Worm (Caenorhabditis elegans) whole organism, L4 larva: Measurements from ENCODE around the gene srh-119.
A peak's percentile ranks its signal among the peaks of the same experiment; 100 is the strongest.

Source experiments
- D1046.2 ChIP-seq: fragments of 200-800 bp; sonication (Bioruptor generic); IDR thresholded peaks from 2 replicates; pipeline ENCODE4 v1.3.6; 2022; ENCODE audit warnings: missing genetic modification characterization, missing compliant biosample characterization
- F10B5.3 ChIP-seq: sonication (generic microtip); optimal IDR thresholded peaks from 2 replicates; lab custom pipeline; 2016; ENCODE audit warnings: mild to moderate bottlenecking, missing genetic modification characterization, missing compliant biosample characterization
- Y48G9A.11 ChIP-seq: fragments of 200-800 bp; sonication (Bioruptor generic); IDR thresholded peaks from 2 replicates; pipeline ENCODE4 v1.3.6; 2022; ENCODE audit warnings: missing genetic modification reagents, missing genetic modification characterization, missing compliant biosample characterization
- ZK337.2 ChIP-seq: fragments of 200-800 bp; sonication (Bioruptor generic); IDR thresholded peaks from 2 replicates; pipeline ENCODE4 v1.3.6; 2022; ENCODE audit warnings: missing genetic modification reagents, missing genetic modification characterization, missing compliant biosample characterization
- aha-1 ChIP-seq: fragments of 150-350 bp; peaks from one replicate; lab custom pipeline; 2014; ENCODE audit warnings: missing biosample characterization, missing genetic modification characterization
- aly-2 ChIP-seq: sonication (generic microtip); optimal IDR thresholded peaks from 2 replicates; lab custom pipeline; 2018; ENCODE audit warnings: missing biosample characterization, missing genetic modification characterization
- arid-1 ChIP-seq: fragments of 200-800 bp; sonication (Bioruptor generic); conservative IDR thresholded peaks from 2 replicates; pipeline ENCODE4 v1.3.6; 2022; ENCODE audit warnings: missing genetic modification reagents, missing genetic modification characterization, missing compliant biosample characterization
- attf-4 ChIP-seq: sonication (generic microtip); optimal IDR thresholded peaks from 3 replicates; lab custom pipeline; 2017; ENCODE audit warnings: missing biosample characterization, missing genetic modification characterization
- ceh-20 ChIP-seq: fragments of 200-800 bp; sonication (Bioruptor generic); IDR thresholded peaks from 2 replicates; pipeline ENCODE4 v1.3.6; 2022; ENCODE audit warnings: missing genetic modification reagents, missing genetic modification characterization, missing compliant biosample characterization
- ceh-32 ChIP-seq: sonication (generic microtip); optimal IDR thresholded peaks from 2 replicates; lab custom pipeline; 2016; ENCODE audit warnings: mild to moderate bottlenecking, missing genetic modification characterization, missing compliant biosample characterization; ENCODE audit not compliant: poor library complexity
- daf-12 ChIP-seq: fragments of 150-350 bp; optimal IDR thresholded peaks from 2 replicates; lab custom pipeline; 2014; ENCODE audit warnings: missing biosample characterization, missing genetic modification reagents, missing genetic modification characterization
- daf-16 ChIP-seq, 3 experiments: sonication (generic microtip); optimal IDR thresholded peaks; 2 replicates each; lab custom pipeline; 2016 to 2017; ENCODE audit warnings: missing genetic modification characterization in 3 of 3, missing genetic modification reagents in 3 of 3, mild to moderate bottlenecking in 2 of 3, missing compliant biosample characterization in 2 of 3, missing biosample characterization in 1 of 3, moderate library complexity in 1 of 3
- daf-19 ChIP-seq: fragments of 200-800 bp; sonication (Bioruptor generic); conservative IDR thresholded peaks from 2 replicates; pipeline ENCODE4 v1.3.6; 2022; ENCODE audit warnings: missing genetic modification characterization, missing compliant biosample characterization
- daf-8 ChIP-seq: fragments of 200-800 bp; sonication (Bioruptor generic); IDR thresholded peaks from 2 replicates; pipeline ENCODE4 v1.3.6; 2022; ENCODE audit warnings: missing genetic modification characterization, missing compliant biosample characterization
- dmd-6 ChIP-seq: fragments of 200-800 bp; sonication (Bioruptor generic); IDR thresholded peaks from 2 replicates; pipeline ENCODE4 v1.3.6; 2022; ENCODE audit warnings: missing genetic modification reagents, missing genetic modification characterization, missing compliant biosample characterization
- egl-27 ChIP-seq: sonication (generic microtip); optimal IDR thresholded peaks from 3 replicates; lab custom pipeline; 2017; ENCODE audit warnings: missing biosample characterization, missing genetic modification reagents, missing genetic modification characterization
- fkh-10 ChIP-seq: fragments of 150-350 bp; optimal IDR thresholded peaks from 2 replicates; lab custom pipeline; 2014; ENCODE audit warnings: missing biosample characterization, missing genetic modification reagents, missing genetic modification characterization
- gei-8 ChIP-seq: fragments of 200-800 bp; sonication (Bioruptor generic); optimal IDR thresholded peaks from 2 replicates; lab custom pipeline; 2018; ENCODE audit warnings: mild to moderate bottlenecking, missing genetic modification characterization, missing compliant biosample characterization
- hlh-11 ChIP-seq: fragments of 200-800 bp; sonication (Bioruptor generic); optimal IDR thresholded peaks from 2 replicates; lab custom pipeline; 2018; ENCODE audit warnings: mild to moderate bottlenecking, missing genetic modification characterization, missing compliant biosample characterization
- hmg-1.1 ChIP-seq: fragments of 200-800 bp; sonication (Bioruptor generic); IDR thresholded peaks from 2 replicates; pipeline ENCODE4 v1.3.6; 2022; ENCODE audit warnings: missing genetic modification reagents, missing genetic modification characterization, missing compliant biosample characterization
- lin-38 ChIP-seq: fragments of 200-800 bp; sonication (Bioruptor generic); IDR thresholded peaks from 2 replicates; pipeline ENCODE4 v1.3.6; 2022; ENCODE audit warnings: missing genetic modification reagents, missing genetic modification characterization, missing compliant biosample characterization
- mdl-1 ChIP-seq, 2 experiments: fragments of 150-350 bp in 1 of 2; sonication (generic microtip) in 1 of 2; optimal IDR thresholded peaks; 2 replicates each; lab custom pipeline; 2014 to 2017; ENCODE audit warnings: missing biosample characterization in 2 of 2, missing genetic modification characterization in 2 of 2
- mdt-29 ChIP-seq: fragments of 200-800 bp; sonication (Bioruptor generic); IDR thresholded peaks from 2 replicates; pipeline ENCODE4 v1.3.6; 2022; ENCODE audit warnings: missing genetic modification reagents, missing genetic modification characterization, missing compliant biosample characterization
- mes-2 ChIP-seq: sonication (generic microtip); optimal IDR thresholded peaks from 2 replicates; lab custom pipeline; 2016; ENCODE audit warnings: missing genotype, mild to moderate bottlenecking, missing genetic modification characterization, missing compliant biosample characterization; ENCODE audit not compliant: poor library complexity, severe bottlenecking
- nhr-10 ChIP-seq: fragments of 150-350 bp; optimal IDR thresholded peaks from 2 replicates; lab custom pipeline; 2014; ENCODE audit warnings: missing biosample characterization, missing genetic modification characterization
- nhr-102 ChIP-seq: sonication (generic microtip); optimal IDR thresholded peaks from 2 replicates; lab custom pipeline; 2016; ENCODE audit warnings: mild to moderate bottlenecking, missing genetic modification characterization, moderate library complexity, missing compliant biosample characterization
- nhr-11 ChIP-seq: fragments of 150-350 bp; optimal IDR thresholded peaks from 2 replicates; lab custom pipeline; 2014; ENCODE audit warnings: missing biosample characterization, missing genetic modification characterization
- nhr-25 ChIP-seq: sonication (generic microtip); optimal IDR thresholded peaks from 2 replicates; lab custom pipeline; 2017; ENCODE audit warnings: missing genetic modification characterization, mild to moderate bottlenecking, missing compliant biosample characterization, antibody characterized with exemption, moderate library complexity, borderline replicate concordance; ENCODE audit not compliant: insufficient read depth
- nhr-28 ChIP-seq: fragments of 150-350 bp; optimal IDR thresholded peaks from 2 replicates; lab custom pipeline; 2014; ENCODE audit warnings: missing biosample characterization, missing genetic modification characterization
- nhr-42 ChIP-seq: fragments of 200-800 bp; sonication (Bioruptor generic); IDR thresholded peaks from 2 replicates; pipeline ENCODE4 v1.3.6; 2022; ENCODE audit warnings: missing genetic modification characterization, missing compliant biosample characterization
- nhr-6 ChIP-seq: fragments of 150-350 bp; optimal IDR thresholded peaks from 2 replicates; lab custom pipeline; 2014; ENCODE audit warnings: missing biosample characterization, missing genetic modification characterization
- pha-4 ChIP-seq, 2 experiments: fragments of 150-350 bp in 1 of 2; fragments of 200-800 bp in 1 of 2; sonication (Bioruptor generic) in 1 of 2; IDR thresholded peaks in 1 of 2; optimal IDR thresholded peaks in 1 of 2; 2 replicates each; pipeline versions ENCODE4 v1.3.6 to Lab custom; 2014 to 2022; ENCODE audit warnings: missing genetic modification characterization in 2 of 2, missing genetic modification reagents in 2 of 2, missing biosample characterization in 1 of 2, missing compliant biosample characterization in 1 of 2
- pqm-1 ChIP-seq: sonication (generic microtip); optimal IDR thresholded peaks from 2 replicates; lab custom pipeline; 2017; ENCODE audit warnings: missing biosample characterization, missing genetic modification characterization
- rbr-2 ChIP-seq: sonication (generic microtip); optimal IDR thresholded peaks from 2 replicates; lab custom pipeline; 2016; ENCODE audit warnings: missing genotype, missing genetic modification characterization, missing compliant biosample characterization
- saeg-2 ChIP-seq: fragments of 200-800 bp; sonication (Bioruptor generic); IDR thresholded peaks from 2 replicates; pipeline ENCODE4 v1.3.6; 2022; ENCODE audit warnings: missing genetic modification reagents, missing genetic modification characterization, missing compliant biosample characterization
- skn-1 ChIP-seq: fragments of 150-350 bp; optimal IDR thresholded peaks from 2 replicates; lab custom pipeline; 2014; ENCODE audit warnings: missing biosample characterization, missing genetic modification characterization
- snpc-4 ChIP-seq: fragments of 150-350 bp; optimal IDR thresholded peaks from 2 replicates; lab custom pipeline; 2014; ENCODE audit warnings: missing biosample characterization, missing genetic modification characterization
- spr-3 ChIP-seq: fragments of 200-800 bp; sonication (Bioruptor generic); optimal IDR thresholded peaks from 2 replicates; lab custom pipeline; 2018; ENCODE audit warnings: mild to moderate bottlenecking, missing genetic modification characterization, missing compliant biosample characterization
- tra-1 ChIP-seq: fragments of 200-800 bp; sonication (Bioruptor generic); IDR thresholded peaks from 2 replicates; pipeline ENCODE4 v1.3.6; 2022; ENCODE audit warnings: missing genetic modification reagents, missing genetic modification characterization, missing compliant biosample characterization
- unc-62 ChIP-seq, 3 experiments: fragments of 150-350 bp in 1 of 3; sonication (generic microtip); optimal IDR thresholded peaks in 2 of 3; peaks in 1 of 3; 1 replicate in 1 of 3; 2 replicates in 2 of 3; lab custom pipeline; 2014 to 2017; ENCODE audit warnings: missing biosample characterization in 3 of 3, missing genetic modification characterization in 3 of 3, missing genetic modification reagents in 3 of 3, missing genotype in 1 of 3
- vab-7 ChIP-seq: fragments of 200-800 bp; sonication (Bioruptor generic); IDR thresholded peaks from 2 replicates; pipeline ENCODE4 v1.3.6; 2022; ENCODE audit warnings: missing genetic modification reagents, missing genetic modification characterization, missing compliant biosample characterization
- zag-1 ChIP-seq: fragments of 150-350 bp; optimal IDR thresholded peaks from 2 replicates; lab custom pipeline; 2014; ENCODE audit warnings: missing biosample characterization, missing genetic modification characterization
- zip-11 ChIP-seq: fragments of 200-800 bp; sonication (Bioruptor generic); IDR thresholded peaks from 2 replicates; pipeline ENCODE4 v1.3.6; 2022; ENCODE audit warnings: missing genetic modification characterization, missing compliant biosample characterization
- zip-2 ChIP-seq: fragments of 150-350 bp; optimal IDR thresholded peaks from 2 replicates; lab custom pipeline; 2014; ENCODE audit warnings: missing biosample characterization, missing genetic modification characterization
- ztf-11 ChIP-seq: fragments of 150-350 bp; optimal IDR thresholded peaks from 2 replicates; lab custom pipeline; 2014; ENCODE audit warnings: missing biosample characterization, missing genetic modification characterization
- ztf-7 ChIP-seq: fragments of 150-350 bp; optimal IDR thresholded peaks from 2 replicates; lab custom pipeline; 2014; ENCODE audit warnings: missing biosample characterization, missing genetic modification characterization

Gene srh-119

ce11 chrV:17013232-17013631 lies 41.0 kb downstream of the srh-119 start, which contains the start of gene clec-241:
Gene clec-241, minus strand, starts transcription at chrV:17013332.
- no peak for TF ChIP-seq gei-8
- no peak for TF ChIP-seq ZK337.2
- no peak for TF ChIP-seq skn-1 (tag; lab: Kevin White, UChicago)
- no peak for TF ChIP-seq hlh-11 (tag; lab: Kevin White, UChicago)
- no peak for TF ChIP-seq vab-7 (GFP tag; lab: Robert Waterston, UW)
- TF ChIP-seq pha-4 (GFP tag; IDR thresholded peaks at IDR 0.05; lab: Robert Waterston, UW) = no peak
- TF ChIP-seq pha-4 (tag; optimal IDR thresholded peaks at IDR 0.05; lab: Kevin White, UChicago) = no peak
- TF ChIP-seq ztf-7 (tag; lab: Kevin White, UChicago) = no peak
- no peak for TF ChIP-seq arid-1 (GFP tag; lab: Robert Waterston, UW)
- TF ChIP-seq daf-12 (tag; lab: Kevin White, UChicago) = no peak
- TF ChIP-seq mes-2 (tag; lab: Kevin White, UChicago) = no peak
- TF ChIP-seq ztf-11 (tag; lab: Kevin White, UChicago) = no peak
- TF ChIP-seq hmg-1.1 = no peak
- no peak for TF ChIP-seq tra-1 (GFP tag; lab: Robert Waterston, UW)
- TF ChIP-seq dmd-6 (GFP tag; lab: Robert Waterston, UW) = no peak
- TF ChIP-seq nhr-10 = no peak
- no peak for TF ChIP-seq attf-4 (tag; lab: Kevin White, UChicago)
- no peak for TF ChIP-seq lin-38 (GFP tag; lab: Robert Waterston, UW)
- TF ChIP-seq nhr-42 = no peak
- no peak for TF ChIP-seq zag-1 (tag; lab: Kevin White, UChicago)
- TF ChIP-seq nhr-25 = no peak

- TF ChIP-seq unc-62 (GFP tag; optimal IDR thresholded peaks at IDR 0.05 in 1 of 2; lab: Kevin White, UChicago) = peak in 1 of 2 experiments; percentile 11
- TF ChIP-seq unc-62 (tag; optimal IDR thresholded peaks at IDR 0.05; lab: Kevin White, UChicago) = no peak
- peak; percentile 22 for TF ChIP-seq hlh-11 (tag; lab: Kevin White, UChicago)
- TF ChIP-seq daf-16 (GFP tag; optimal IDR thresholded peaks at IDR 0.05; lab: Kevin White, UChicago) = no peak
- no peak for TF ChIP-seq daf-16 (tag; optimal IDR thresholded peaks at IDR 0.05; lab: Kevin White, UChicago)
- no peak for TF ChIP-seq D1046.2 (GFP tag; lab: Robert Waterston, UW)
- no peak for TF ChIP-seq mdt-29 (GFP tag; lab: Robert Waterston, UW)
- TF ChIP-seq nhr-25 = no peak
- peak; percentile 79 for TF ChIP-seq dmd-6 (GFP tag; lab: Robert Waterston, UW)
- TF ChIP-seq daf-8 = no peak
- TF ChIP-seq pqm-1 (tag; lab: Kevin White, UChicago) = peak; percentile 21
- no peak for TF ChIP-seq egl-27 (tag; lab: Kevin White, UChicago)
- no peak for TF ChIP-seq nhr-6
- peak; percentile 44 for TF ChIP-seq nhr-28 (tag; lab: Kevin White, UChicago)
- TF ChIP-seq Y48G9A.11 (GFP tag; lab: Robert Waterston, UW) = no peak
- TF ChIP-seq mdl-1 (tag; optimal IDR thresholded peaks at IDR 0.05; lab: Kevin White, UChicago) = no peak
- no peak for TF ChIP-seq ZK337.2
- peak; percentile 22 for TF ChIP-seq aha-1
- no peak for TF ChIP-seq ceh-32 (tag; lab: Kevin White, UChicago)
- TF ChIP-seq zip-11 (GFP tag; lab: Robert Waterston, UW) = no peak
- no peak for TF ChIP-seq ceh-20 (GFP tag; lab: Robert Waterston, UW)
- no peak for TF ChIP-seq aly-2 (tag; lab: Kevin White, UChicago)
These were observed 41.8 kb downstream of the srh-119 start, which contains the start of gene clc-13 for ce11 chrV:17014050-17014449. Gene clc-13, plus strand, starts transcription at chrV:17014408.

ce11 chrV:17016787-17017186 lies 44.6 kb downstream of the srh-119 start, which contains the start of gene srh-97:
Gene srh-97, plus strand, starts transcription at chrV:17017087.
- TF ChIP-seq rbr-2 (tag; lab: Kevin White, UChicago) (no peak), arid-1 (GFP tag; lab: Robert Waterston, UW) (no peak), spr-3 (no peak), unc-62 (GFP tag; optimal IDR thresholded peaks at IDR 0.05 in 1 of 2; lab: Kevin White, UChicago) (no peak), unc-62 (tag; optimal IDR thresholded peaks at IDR 0.05; lab: Kevin White, UChicago) (no peak), nhr-102 (no peak), mdt-29 (GFP tag; lab: Robert Waterston, UW) (no peak), daf-19 (no peak), fkh-10 (GFP tag; lab: Kevin White, UChicago) (no peak), lin-38 (GFP tag; lab: Robert Waterston, UW) (no peak), F10B5.3 (no peak), saeg-2 (GFP tag; lab: Robert Waterston, UW) (no peak), snpc-4 (tag; lab: Kevin White, UChicago) (no peak), pqm-1 (tag; lab: Kevin White, UChicago) (no peak), zip-2 (no peak), nhr-11 (no peak)
